Worm (Caenorhabditis elegans): Measurements from ENCODE around the gene W02B12.11.
A peak's percentile ranks its signal among the peaks of the same experiment; 100 is the strongest.

The W02B12.11 gene

ce11 chrII:11448753-11449152, 24.9 kb upstream of the W02B12.11 start, which contains the start of gene W02B12.1:
TSS of gene W02B12.1 (plus strand) at chrII:11449021.
- TF ChIP-seq ham-2 (GFP tag; optimal IDR thresholded peaks at IDR 0.05) (no peak), nhr-28 (tag; optimal IDR thresholded peaks at IDR 0.05) (no peak), cnd-1 (tag; optimal IDR thresholded peaks at IDR 0.05) (no peak), mls-2 (tag; optimal IDR thresholded peaks at IDR 0.05) (no peak), M03D4.4 (tag; optimal IDR thresholded peaks at IDR 0.05) (no peak)

- TF ChIP-seq unc-120 (tag; optimal IDR thresholded peaks at IDR 0.05; ENCODE audit: poor library complexity, severe bottlenecking) (no peak), sptf-1 (tag; optimal IDR thresholded peaks at IDR 0.05) (no peak)
Measured at ce11 chrII:11450882-11451281, 22.8 kb upstream of the W02B12.11 start.

- TF ChIP-seq mab-5 (tag; optimal IDR thresholded peaks at IDR 0.05) (no peak), elt-1 (tag; optimal IDR thresholded peaks at IDR 0.05; ENCODE audit: borderline replicate concordance, insufficient read depth) (no peak)
Measured at ce11 chrII:11451738-11452137, 21.9 kb upstream of the W02B12.11 start.

DNA sequence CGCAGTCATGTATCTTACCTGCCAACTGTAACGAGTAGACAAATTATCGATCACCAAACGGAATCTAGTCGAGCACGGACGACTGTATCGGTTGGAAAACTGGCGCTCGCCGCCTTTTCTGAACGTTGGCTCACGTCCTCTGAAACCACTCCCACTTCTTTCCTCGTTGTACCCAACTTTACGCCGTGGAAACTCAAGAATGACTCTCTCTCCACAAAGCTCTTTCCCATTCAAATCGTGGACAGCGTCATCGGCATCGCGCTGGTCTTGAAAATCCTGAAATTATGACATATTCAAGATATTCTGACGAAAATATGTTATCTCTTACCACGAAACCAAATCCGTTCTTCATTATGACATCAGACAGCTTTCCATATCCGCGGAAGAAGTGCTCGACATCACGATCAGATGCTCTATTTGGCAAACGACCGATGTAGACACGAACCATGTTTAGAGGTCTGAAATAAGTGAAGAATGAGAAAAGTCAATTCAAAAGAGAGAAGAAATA, 21.1 kb upstream of the W02B12.11 start, which contains the start of gene rsp-2:
Gene rsp-2, minus strand, starts transcription at position 458 of the 508 bp plus-strand sequence.
- TF ChIP-seq unc-120 (tag; optimal IDR thresholded peaks at IDR 0.05; ENCODE audit: poor library complexity, severe bottlenecking) (no peak), nhr-2 (tag; optimal IDR thresholded peaks at IDR 0.05) (no peak), elt-3 (tag; optimal IDR thresholded peaks at IDR 0.05) (no peak), lin-13 (tag; optimal IDR thresholded peaks at IDR 0.05) (no peak), sptf-1 (tag; optimal IDR thresholded peaks at IDR 0.05) (no peak), elt-1 (tag; optimal IDR thresholded peaks at IDR 0.05; ENCODE audit: borderline replicate concordance, insufficient read depth) (no peak), nhr-237 (tag; optimal IDR thresholded peaks at IDR 0.05) (no peak), cnd-1 (tag; optimal IDR thresholded peaks at IDR 0.05) (no peak), nhr-76 (tag; optimal IDR thresholded peaks at IDR 0.05) (no peak), zip-8 (tag; optimal IDR thresholded peaks at IDR 0.05) (no peak), unc-62 (GFP tag; optimal IDR thresholded peaks at IDR 0.05) (no peak), snpc-4 (tag; optimal IDR thresholded peaks at IDR 0.05) (no peak), pha-4 (tag; optimal IDR thresholded peaks at IDR 0.05) (no peak)

- no peak for TF ChIP-seq elt-1 (tag; optimal IDR thresholded peaks at IDR 0.05; ENCODE audit: borderline replicate concordance, insufficient read depth)
- peak; percentile 31 for TF ChIP-seq unc-120 (tag; optimal IDR thresholded peaks at IDR 0.05; ENCODE audit: poor library complexity, severe bottlenecking)
- TF ChIP-seq ceh-43 (GFP tag; optimal IDR thresholded peaks at IDR 0.05), result peak; percentile 53
- peak; percentile 81 for TF ChIP-seq mls-2 (tag; optimal IDR thresholded peaks at IDR 0.05)
- no peak for TF ChIP-seq sem-2 (GFP tag; optimal IDR thresholded peaks at IDR 0.05)
- no peak for TF ChIP-seq ceh-83 (GFP tag; optimal IDR thresholded peaks at IDR 0.05)
- TF ChIP-seq drap-1 (GFP tag; optimal IDR thresholded peaks at IDR 0.05), result peak; percentile 39
- TF ChIP-seq ces-1 (GFP tag; optimal IDR thresholded peaks at IDR 0.05), result peak; percentile 67
- TF ChIP-seq unc-39 (tag; optimal IDR thresholded peaks at IDR 0.05), result no peak
- TF ChIP-seq blmp-1 (tag; optimal IDR thresholded peaks at IDR 0.05), result no peak
- peak; percentile 93 for TF ChIP-seq lin-13 (tag; optimal IDR thresholded peaks at IDR 0.05)
- TF ChIP-seq lsy-2 (tag; optimal IDR thresholded peaks at IDR 0.05), result peak; percentile 80
- peak; percentile 66 for TF ChIP-seq cnd-1 (tag; optimal IDR thresholded peaks at IDR 0.05)
- TF ChIP-seq lin-32 (GFP tag; optimal IDR thresholded peaks at IDR 0.05), result peak; percentile 20
- TF ChIP-seq nhr-28 (tag; optimal IDR thresholded peaks at IDR 0.05), result no peak
- peak; percentile 40 for TF ChIP-seq elt-3 (tag; optimal IDR thresholded peaks at IDR 0.05)
- TF ChIP-seq mab-5 (tag; optimal IDR thresholded peaks at IDR 0.05), result no peak
- peak; percentile 15 for TF ChIP-seq tbx-8 (GFP tag; optimal IDR thresholded peaks at IDR 0.05)
- TF ChIP-seq flh-1 (GFP tag; optimal IDR thresholded peaks at IDR 0.05), result no peak
- TF ChIP-seq M03D4.4 (tag; optimal IDR thresholded peaks at IDR 0.05), result peak; percentile 37
- TF ChIP-seq mep-1 (tag; optimal IDR thresholded peaks at IDR 0.05), result peak; percentile 86
- TF ChIP-seq sptf-1 (tag; optimal IDR thresholded peaks at IDR 0.05), result peak; percentile 90
- peak; percentile 79 for TF ChIP-seq ceh-39 (tag; optimal IDR thresholded peaks at IDR 0.05)
- TF ChIP-seq hlh-1 (tag; optimal IDR thresholded peaks at IDR 0.05), result peak; percentile 44
- peak; percentile 96 for TF ChIP-seq pha-4 (tag; optimal IDR thresholded peaks at IDR 0.05)
- peak; percentile 43 for TF ChIP-seq unc-62 (GFP tag; optimal IDR thresholded peaks at IDR 0.05)
- TF ChIP-seq ztf-11 (tag; optimal IDR thresholded peaks at IDR 0.05), result peak; percentile 75
- peak; percentile 72 for TF ChIP-seq nhr-237 (tag; optimal IDR thresholded peaks at IDR 0.05)
Measured at ce11 chrII:11453025-11453424, 20.6 kb upstream of the W02B12.11 start, which contains the start of gene rsp-1. TSS of gene rsp-1 (plus strand) at chrII:11453362.
